Worm (Caenorhabditis elegans) whole organism, young adult: ENCODE data around the gene K09C6.8.
"Not testable (repeated sequence)": the region's sequence is repeated elsewhere in the genome, so short reads cannot be mapped to it uniquely, and the experiment has no call there.

Source experiments
- F57C9.4 ChIP-seq: sonication (generic microtip); optimal IDR thresholded peaks from 2 replicates; lab custom pipeline; 2017; ENCODE audit warnings: mild to moderate bottlenecking, missing genetic modification characterization, missing compliant biosample characterization
- ceh-40 ChIP-seq: fragments of 200-800 bp; sonication (Bioruptor generic); IDR thresholded peaks from 2 replicates; pipeline ENCODE4 v1.3.6; 2022; ENCODE audit warnings: missing genetic modification characterization, missing compliant biosample characterization
- hrde-1 ChIP-seq: sonication (generic microtip); optimal IDR thresholded peaks from 2 replicates; lab custom pipeline; 2016; ENCODE audit warnings: missing genetic modification characterization, mild to moderate bottlenecking, missing compliant biosample characterization, moderate library complexity, missing genotype, missing genetic modification reagents, borderline replicate concordance
- unc-62 ChIP-seq: fragments of 150-350 bp; optimal IDR thresholded peaks from 2 replicates; lab custom pipeline; 2014; ENCODE audit warnings: missing biosample characterization, missing genetic modification reagents, missing genetic modification characterization

ce11 chrV:822922-823321, 20.1 kb downstream of the K09C6.8 start, which contains the start of gene srx-31:
- not testable (repeated sequence) for TF ChIP-seq ceh-40 (GFP tag; lab: Robert Waterston, UW); F57C9.4 (tag; lab: Kevin White, UChicago); hrde-1 (tag; lab: Kevin White, UChicago); unc-62 (GFP tag; lab: Kevin White, UChicago)
